Comparison of ENCODE assay signal across 1 fruit fly cellular context in genomic region chr3R:30887711-30888549, dm6.
TF ChIP-seq lines count a peak whose summit lies in the region.

No protein-coding gene starts in this region.

TF ChIP-seq in whole organism, embryonic, 481 proteins besides CTCF, POLR2A, EP300 and RAD21 (continued from another document and continues in another):
- TF ChIP-seq jumu (GFP tag; optimal IDR thresholded peaks at IDR 0.05; lab: Kevin White, UChicago) = peak; percentile 62
- TF ChIP-seq ken (GFP tag; IDR thresholded peaks at IDR 0.05; lab: Robert Waterston, UW) = peak; percentile 79
- TF ChIP-seq ems (GFP tag; optimal IDR thresholded peaks at IDR 0.05; lab: Kevin White, UChicago) = peak; percentile 66
- peak; percentile 81 for TF ChIP-seq slbo (GFP tag; IDR thresholded peaks at IDR 0.05; lab: Robert Waterston, UW)
- TF ChIP-seq CG5180 (GFP tag; optimal IDR thresholded peaks at IDR 0.05; lab: Kevin White, UChicago) = no peak
- no peak for TF ChIP-seq Lhr (GFP tag; optimal IDR thresholded peaks at IDR 0.05; lab: Kevin White, UChicago)
- peak; percentile 52 for TF ChIP-seq pnt (GFP tag; optimal IDR thresholded peaks at IDR 0.05; lab: Kevin White, UChicago)
- TF ChIP-seq CG10431 (GFP tag; optimal IDR thresholded peaks at IDR 0.05; lab: Kevin White, UChicago) = no peak
- TF ChIP-seq CG17612 (GFP tag; IDR thresholded peaks at IDR 0.05; lab: Robert Waterston, UW) = 0 out of 2 replicates have a peak, but pooled peaks have one; percentile 35
- peak; percentile 77 for TF ChIP-seq CG1647 (GFP tag; optimal IDR thresholded peaks at IDR 0.05; lab: Kevin White, UChicago)
- peak; percentile 30 for TF ChIP-seq D19A (tag; optimal IDR thresholded peaks at IDR 0.05; lab: Kevin White, UChicago)
- no peak for TF ChIP-seq ro (GFP tag; IDR thresholded peaks at IDR 0.05; lab: Robert Waterston, UW)
- peak; percentile 38 for TF ChIP-seq Chrac-16 (GFP tag; optimal IDR thresholded peaks at IDR 0.05; lab: Kevin White, UChicago)
- TF ChIP-seq lab (GFP tag; optimal IDR thresholded peaks at IDR 0.05; lab: Kevin White, UChicago) = peak; percentile 77
- peak; percentile 58 for TF ChIP-seq CG4820 (GFP tag; optimal IDR thresholded peaks at IDR 0.05; lab: Kevin White, UChicago)
- TF ChIP-seq CG12219 (GFP tag; optimal IDR thresholded peaks at IDR 0.05; lab: Kevin White, UChicago) = peak; percentile 58
- TF ChIP-seq CG15696 (tag; optimal IDR thresholded peaks at IDR 0.05; lab: Kevin White, UChicago) = peak; percentile 46
- TF ChIP-seq CG42726 (GFP tag; IDR thresholded peaks at IDR 0.05; lab: Robert Waterston, UW; ENCODE audit: partially characterized antibody) = no peak
- TF ChIP-seq Taf1 (GFP tag; IDR thresholded peaks at IDR 0.05; lab: Robert Waterston, UW) = peak; percentile 31; the same call in 1 of the 2 replicates
- TF ChIP-seq CG7928 (GFP tag; optimal IDR thresholded peaks at IDR 0.05; lab: Kevin White, UChicago) = no peak
- peak; percentile 78 for TF ChIP-seq dysf (GFP tag; IDR thresholded peaks at IDR 0.05; lab: Robert Waterston, UW)
- TF ChIP-seq CG13296 (GFP tag; optimal IDR thresholded peaks at IDR 0.05; lab: Kevin White, UChicago) = peak; percentile 34
- no peak; the same call in 2 of the 3 replicates for TF ChIP-seq CG17361 (GFP tag; IDR thresholded peaks at IDR 0.05; lab: Robert Waterston, UW)
- TF ChIP-seq grau (tag; optimal IDR thresholded peaks at IDR 0.05; lab: Kevin White, UChicago) = peak; percentile 93
- peak; percentile 45; the same call in 1 of the 2 replicates for TF ChIP-seq CG9215 (GFP tag; IDR thresholded peaks at IDR 0.05; lab: Robert Waterston, UW)
- TF ChIP-seq HmgD (GFP tag; optimal IDR thresholded peaks at IDR 0.05; lab: Kevin White, UChicago) = no peak
- no peak for TF ChIP-seq CG43689 (GFP tag; IDR thresholded peaks at IDR 0.05; lab: Robert Waterston, UW)
- TF ChIP-seq PHDP (tag; optimal IDR thresholded peaks at IDR 0.05; lab: Kevin White, UChicago) = no peak
- peak; percentile 22 for TF ChIP-seq Dad (GFP tag; optimal IDR thresholded peaks at IDR 0.05; lab: Kevin White, UChicago)
- TF ChIP-seq cato (GFP tag; optimal IDR thresholded peaks at IDR 0.05; lab: Kevin White, UChicago; ENCODE audit: borderline replicate concordance) = no peak
- peak; percentile 11 for TF ChIP-seq kah (GFP tag; optimal IDR thresholded peaks at IDR 0.05; lab: Kevin White, UChicago)
- no peak for TF ChIP-seq CG6791 (GFP tag; IDR thresholded peaks at IDR 0.05; lab: Robert Waterston, UW; ENCODE audit: partially characterized antibody)
- peak; percentile 28 for TF ChIP-seq Bteb2 (GFP tag; optimal IDR thresholded peaks at IDR 0.05; lab: Kevin White, UChicago)
- peak; percentile 41 for TF ChIP-seq schlank (tag; optimal IDR thresholded peaks at IDR 0.05; lab: Kevin White, UChicago)
- TF ChIP-seq Sox100B (GFP tag; optimal IDR thresholded peaks at IDR 0.05; lab: Kevin White, UChicago) = no peak
- no peak for TF ChIP-seq CG7357 (GFP tag; IDR thresholded peaks at IDR 0.05; lab: Robert Waterston, UW)
- TF ChIP-seq CG4617 (GFP tag; optimal IDR thresholded peaks at IDR 0.05; lab: Kevin White, UChicago; ENCODE audit: borderline replicate concordance) = no peak
- TF ChIP-seq MBD-R2 (GFP tag; IDR thresholded peaks at IDR 0.05; lab: Robert Waterston, UW) = peak; percentile 50; the same call in 1 of the 2 replicates
- TF ChIP-seq nerfin-1 (tag; optimal IDR thresholded peaks at IDR 0.05; lab: Kevin White, UChicago) = peak; percentile 41
- peak; percentile 58 for TF ChIP-seq CG8944 (GFP tag; optimal IDR thresholded peaks at IDR 0.05; lab: Kevin White, UChicago)
- no peak for TF ChIP-seq hbn (GFP tag; IDR thresholded peaks at IDR 0.05; lab: Robert Waterston, UW; ENCODE audit: partially characterized antibody)
- no peak for TF ChIP-seq rib (GFP tag; IDR thresholded peaks at IDR 0.05; lab: Robert Waterston, UW)
- peak; percentile 57 for TF ChIP-seq CG5245 (GFP tag; optimal IDR thresholded peaks at IDR 0.05; lab: Kevin White, UChicago)
- peak; percentile 84 for TF ChIP-seq CG7839 (tag; optimal IDR thresholded peaks at IDR 0.05; lab: Kevin White, UChicago)
- TF ChIP-seq CG10654 (GFP tag; optimal IDR thresholded peaks at IDR 0.05; lab: Kevin White, UChicago) = peak; percentile 30
- no peak for TF ChIP-seq YL-1 (GFP tag; optimal IDR thresholded peaks at IDR 0.05; lab: Kevin White, UChicago)
- TF ChIP-seq unpg (GFP tag; optimal IDR thresholded peaks at IDR 0.05; lab: Kevin White, UChicago) = no peak
- peak; percentile 75 for TF ChIP-seq ranshi (GFP tag; IDR thresholded peaks at IDR 0.05; lab: Robert Waterston, UW)
- no peak for TF ChIP-seq CG6683 (GFP tag; optimal IDR thresholded peaks at IDR 0.05; lab: Kevin White, UChicago)
- no peak for TF ChIP-seq sug (tag; optimal IDR thresholded peaks at IDR 0.05; lab: Kevin White, UChicago)
- no peak for TF ChIP-seq so (GFP tag; IDR thresholded peaks at IDR 0.05; lab: Robert Waterston, UW)
- no peak for TF ChIP-seq NC2α (GFP tag; optimal IDR thresholded peaks at IDR 0.05; lab: Kevin White, UChicago)
- peak; percentile 85 for TF ChIP-seq ci (GFP tag; IDR thresholded peaks at IDR 0.05; lab: Robert Waterston, UW)
- peak; percentile 23 for TF ChIP-seq Sry-δ (GFP tag; optimal IDR thresholded peaks at IDR 0.05; lab: Kevin White, UChicago)
- peak; percentile 59 for TF ChIP-seq CG3281 (GFP tag; optimal IDR thresholded peaks at IDR 0.05; lab: Kevin White, UChicago)
- TF ChIP-seq wek (GFP tag; optimal IDR thresholded peaks at IDR 0.05; lab: Kevin White, UChicago) = peak; percentile 34
- TF ChIP-seq Jarid2 (GFP tag; optimal IDR thresholded peaks at IDR 0.05; lab: Kevin White, UChicago) = peak; percentile 27
- TF ChIP-seq Atf6 (GFP tag; IDR thresholded peaks at IDR 0.05; lab: Robert Waterston, UW) = peak; percentile 40; the same call in 1 of the 2 replicates
- peak; percentile 28 for TF ChIP-seq CG1233 (GFP tag; optimal IDR thresholded peaks at IDR 0.05; lab: Kevin White, UChicago)
- no peak for TF ChIP-seq CG7987 (GFP tag; optimal IDR thresholded peaks at IDR 0.05; lab: Kevin White, UChicago)
- peak; percentile 49; the same call in 1 of the 2 replicates for TF ChIP-seq CG10366 (GFP tag; IDR thresholded peaks at IDR 0.05; lab: Robert Waterston, UW)
- TF ChIP-seq CG12391 (tag; optimal IDR thresholded peaks at IDR 0.05; lab: Kevin White, UChicago) = peak; percentile 59
- no peak for TF ChIP-seq slp2 (GFP tag; optimal IDR thresholded peaks at IDR 0.05; lab: Kevin White, UChicago)
- TF ChIP-seq Pdp1 (GFP tag; optimal IDR thresholded peaks at IDR 0.05; lab: Kevin White, UChicago) = peak; percentile 67
- no peak for TF ChIP-seq btn (GFP tag; optimal IDR thresholded peaks at IDR 0.05; lab: Kevin White, UChicago)
- peak; percentile 5 for TF ChIP-seq HmgZ (tag; optimal IDR thresholded peaks at IDR 0.05; lab: Kevin White, UChicago)
- TF ChIP-seq Hr3 (GFP tag; optimal IDR thresholded peaks at IDR 0.05; lab: Kevin White, UChicago) = peak; percentile 44
- TF ChIP-seq E2f1 (GFP tag; IDR thresholded peaks at IDR 0.05; lab: Robert Waterston, UW) = peak; percentile 59
- peak; percentile 48; the same call in 1 of the 2 replicates for TF ChIP-seq CG31224 (GFP tag; IDR thresholded peaks at IDR 0.05; lab: Robert Waterston, UW)
- TF ChIP-seq bsh (GFP tag; optimal IDR thresholded peaks at IDR 0.05; lab: Kevin White, UChicago) = peak; percentile 11 to 74
- TF ChIP-seq CG14965 (GFP tag; optimal IDR thresholded peaks at IDR 0.05; lab: Kevin White, UChicago; ENCODE audit: borderline replicate concordance) = no peak
- TF ChIP-seq CoRest (tag; optimal IDR thresholded peaks at IDR 0.05; lab: Kevin White, UChicago) = peak; percentile 60
- no peak for TF ChIP-seq Dref (GFP tag; IDR thresholded peaks at IDR 0.05; lab: Robert Waterston, UW)
- peak; percentile 35 for TF ChIP-seq CG33557 (GFP tag; optimal IDR thresholded peaks at IDR 0.05; lab: Kevin White, UChicago)
- TF ChIP-seq CG3726 (GFP tag; IDR thresholded peaks at IDR 0.05; lab: Robert Waterston, UW) = peak; percentile 67; the same call in 2 of the 3 replicates
- no peak for TF ChIP-seq h (optimal IDR thresholded peaks at IDR 0.05; lab: Kevin White, UChicago)
- TF ChIP-seq CG18599 (GFP tag; optimal IDR thresholded peaks at IDR 0.05; lab: Kevin White, UChicago) = peak; percentile 72
- peak; percentile 46 for TF ChIP-seq Dip3 (GFP tag; optimal IDR thresholded peaks at IDR 0.05; lab: Kevin White, UChicago)
- peak; percentile 23 for TF ChIP-seq en (GFP tag; optimal IDR thresholded peaks at IDR 0.05; lab: Kevin White, UChicago)
- peak; percentile 71 for TF ChIP-seq crc (GFP tag; optimal IDR thresholded peaks at IDR 0.05; lab: Kevin White, UChicago)
- TF ChIP-seq ttk (GFP tag; IDR thresholded peaks at IDR 0.05; lab: Robert Waterston, UW) = peak; percentile 41; the same call in 1 of the 2 replicates
- TF ChIP-seq CG18619 (GFP tag; optimal IDR thresholded peaks at IDR 0.05; lab: Kevin White, UChicago) = peak; percentile 28
- TF ChIP-seq esg (GFP tag; conservative IDR thresholded peaks at IDR 0.05; lab: Robert Waterston, UW) = peak; percentile 57
- TF ChIP-seq gsb (GFP tag; IDR thresholded peaks at IDR 0.05; lab: Robert Waterston, UW) = peak; percentile 55
- TF ChIP-seq CG4730 (GFP tag; IDR thresholded peaks at IDR 0.05; lab: Robert Waterston, UW) = peak; percentile 59
- peak; percentile 27 for TF ChIP-seq CG9876 (GFP tag; optimal IDR thresholded peaks at IDR 0.05; lab: Kevin White, UChicago)
- no peak for TF ChIP-seq usp (GFP tag; optimal IDR thresholded peaks at IDR 0.05; lab: Kevin White, UChicago)
- TF ChIP-seq CG34376 (GFP tag; optimal IDR thresholded peaks at IDR 0.05; lab: Kevin White, UChicago) = no peak
- peak; percentile 32 to 59 for TF ChIP-seq Hr51 (GFP tag; optimal IDR thresholded peaks at IDR 0.05; lab: Kevin White, UChicago)
- peak; percentile 36; the same call in 1 of the 2 replicates for TF ChIP-seq E2f2 (GFP tag; IDR thresholded peaks at IDR 0.05; lab: Robert Waterston, UW)
- peak; percentile 71 for TF ChIP-seq CG1024 (GFP tag; IDR thresholded peaks at IDR 0.05; lab: Robert Waterston, UW)
- peak; percentile 74; the same call in 1 of the 3 replicates for TF ChIP-seq CG11456 (GFP tag; IDR thresholded peaks at IDR 0.05; lab: Robert Waterston, UW)
- no peak for TF ChIP-seq CG12769 (tag; optimal IDR thresholded peaks at IDR 0.05; lab: Kevin White, UChicago)
- TF ChIP-seq CG13624 (GFP tag; optimal IDR thresholded peaks at IDR 0.05; lab: Kevin White, UChicago) = peak; percentile 52
- peak; percentile 72 for TF ChIP-seq fd96Cb (tag; optimal IDR thresholded peaks at IDR 0.05; lab: Kevin White, UChicago)
- TF ChIP-seq CG8089 (GFP tag; optimal IDR thresholded peaks at IDR 0.05; lab: Kevin White, UChicago) = peak; percentile 47
- peak; percentile 60 for TF ChIP-seq Side (GFP tag; optimal IDR thresholded peaks at IDR 0.05; lab: Kevin White, UChicago)
- TF ChIP-seq dmrt11E (tag; optimal IDR thresholded peaks at IDR 0.05; lab: Kevin White, UChicago) = peak; percentile 46
- no peak for TF ChIP-seq mld (GFP tag; IDR thresholded peaks at IDR 0.05; lab: Robert Waterston, UW; ENCODE audit: partially characterized antibody)
- peak; percentile 27 for TF ChIP-seq chn (GFP tag; optimal IDR thresholded peaks at IDR 0.05; lab: Kevin White, UChicago)
- TF ChIP-seq Doc2 (GFP tag; IDR thresholded peaks at IDR 0.05; lab: Robert Waterston, UW) = no peak
- no peak for TF ChIP-seq br (optimal IDR thresholded peaks at IDR 0.05; lab: Kevin White, UChicago)
- peak; percentile 69 for TF ChIP-seq Hsf (GFP tag; optimal IDR thresholded peaks at IDR 0.05; lab: Kevin White, UChicago)
- 0 out of 2 replicates have a peak, but pooled peaks have one; percentile 39 for TF ChIP-seq Oaz (GFP tag; IDR thresholded peaks at IDR 0.05; lab: Robert Waterston, UW)
- peak; percentile 77 for TF ChIP-seq CG2678 (tag; optimal IDR thresholded peaks at IDR 0.05; lab: Kevin White, UChicago)
- peak; percentile 74; the same call in 3 of the 4 replicates for TF ChIP-seq Gug (GFP tag; IDR thresholded peaks at IDR 0.05; lab: Robert Waterston, UW)
- TF ChIP-seq ham (GFP tag; IDR thresholded peaks at IDR 0.05; lab: Robert Waterston, UW) = no peak
- peak; percentile 52; the same call in 1 of the 3 replicates for TF ChIP-seq jigr1 (GFP tag; IDR thresholded peaks at IDR 0.05; lab: Robert Waterston, UW)
- no peak; the same call in 1 of the 2 replicates for TF ChIP-seq CG31441 (GFP tag; IDR thresholded peaks at IDR 0.05; lab: Robert Waterston, UW)
- no peak for TF ChIP-seq p53 (GFP tag; optimal IDR thresholded peaks at IDR 0.05; lab: Kevin White, UChicago)
- TF ChIP-seq CG11560 (tag; IDR thresholded peaks at IDR 0.05; lab: Robert Waterston, UW) = peak; percentile 60; the same call in 1 of the 3 replicates
- no peak for TF ChIP-seq run (tag; optimal IDR thresholded peaks at IDR 0.05; lab: Kevin White, UChicago)
- peak; percentile 66 for TF ChIP-seq CG13424 (tag; optimal IDR thresholded peaks at IDR 0.05; lab: Kevin White, UChicago)
- peak; percentile 69 for TF ChIP-seq NfI (GFP tag; optimal IDR thresholded peaks at IDR 0.05; lab: Kevin White, UChicago)
- TF ChIP-seq CG17829 (tag; optimal IDR thresholded peaks at IDR 0.05; lab: Kevin White, UChicago) = peak; percentile 31
- TF ChIP-seq tup (GFP tag; optimal IDR thresholded peaks at IDR 0.05; lab: Kevin White, UChicago) = peak; percentile 4
- no peak for TF ChIP-seq CrebB (tag; optimal IDR thresholded peaks at IDR 0.05; lab: Kevin White, UChicago)
- peak; percentile 52; the same call in 1 of the 3 replicates for TF ChIP-seq CG11695 (GFP tag; IDR thresholded peaks at IDR 0.05; lab: Robert Waterston, UW)
- TF ChIP-seq corto (GFP tag; optimal IDR thresholded peaks at IDR 0.05; lab: Kevin White, UChicago) = peak; percentile 70
- TF ChIP-seq Blimp-1 (GFP tag; optimal IDR thresholded peaks at IDR 0.05; lab: Kevin White, UChicago) = peak; percentile 62
- TF ChIP-seq CG11093 (GFP tag; IDR thresholded peaks at IDR 0.05; lab: Robert Waterston, UW) = peak; percentile 61; the same call in 2 of the 3 replicates
- TF ChIP-seq Adf1 (GFP tag; IDR thresholded peaks at IDR 0.05; lab: Robert Waterston, UW) = no peak
- peak; percentile 78 for TF ChIP-seq vvl (GFP tag; IDR thresholded peaks at IDR 0.05; lab: Robert Waterston, UW)
- TF ChIP-seq zf30C (GFP tag; optimal IDR thresholded peaks at IDR 0.05; lab: Kevin White, UChicago) = no peak
- TF ChIP-seq gcm (GFP tag; optimal IDR thresholded peaks at IDR 0.05; lab: Kevin White, UChicago) = peak; percentile 32
- peak; percentile 36 for TF ChIP-seq CG7556 (GFP tag; optimal IDR thresholded peaks at IDR 0.05; lab: Kevin White, UChicago)
- TF ChIP-seq Ssrp (tag; optimal IDR thresholded peaks at IDR 0.05; lab: Kevin White, UChicago) = peak; percentile 51
- TF ChIP-seq Asciz (GFP tag; optimal IDR thresholded peaks at IDR 0.05; lab: Kevin White, UChicago) = peak; percentile 34
- TF ChIP-seq tin (GFP tag; optimal IDR thresholded peaks at IDR 0.05; lab: Kevin White, UChicago) = peak; percentile 61
- TF ChIP-seq Bdp1 (GFP tag; optimal IDR thresholded peaks at IDR 0.05; lab: Kevin White, UChicago) = no peak
